Worm (Caenorhabditis elegans): ENCODE results near the gene F28B12.6.

- no peak for TF ChIP-seq jun-1 (tag; optimal IDR thresholded peaks at IDR 0.05)
- TF ChIP-seq fkh-2 (tag; optimal IDR thresholded peaks at IDR 0.05): no peak
- TF ChIP-seq fkh-10 (GFP tag; optimal IDR thresholded peaks at IDR 0.05): no peak
- peak; percentile 93 for TF ChIP-seq pqm-1 (tag; optimal IDR thresholded peaks at IDR 0.05)
- TF ChIP-seq nhr-11 (tag; optimal IDR thresholded peaks at IDR 0.05): no peak
These were observed 10.5 kb upstream of the F28B12.6 start for ce11 chrII:5930095-5930653.
